Worm (Caenorhabditis elegans): Measurements from ENCODE around the gene tatn-1.
A peak's percentile ranks its signal among the peaks of the same experiment; 100 is the strongest.

DNA sequence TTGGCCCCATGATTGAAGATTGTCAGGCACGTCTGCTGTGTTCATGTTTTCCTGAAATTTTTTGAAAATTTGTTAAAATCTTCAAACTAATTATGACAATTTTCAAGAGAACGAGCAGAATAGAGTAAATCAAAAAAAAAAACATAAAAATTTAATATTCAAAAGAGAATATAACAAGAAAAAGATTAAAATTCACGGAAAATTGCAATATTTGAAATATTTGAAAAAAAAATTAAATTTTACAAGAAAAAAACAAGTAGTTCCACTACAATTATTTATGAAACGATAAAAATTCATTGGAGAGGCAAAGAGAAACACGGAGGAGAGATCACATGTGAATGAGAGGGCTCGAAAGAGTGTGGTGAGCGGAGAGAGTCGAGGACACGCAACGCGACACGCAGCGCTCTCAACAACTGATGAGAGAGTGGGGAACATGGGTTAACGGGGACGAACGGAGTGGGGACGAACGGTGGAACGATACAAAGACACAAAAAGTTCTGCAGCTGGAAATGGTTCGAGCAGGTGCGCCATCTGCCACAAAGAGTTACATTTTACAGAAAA, 33.8 kb downstream of the tatn-1 start, which contains the start of gene mbk-1:
- peak; percentile 71 for TF ChIP-seq W03F9.2 (tag; optimal IDR thresholded peaks at IDR 0.05)
- TF ChIP-seq him-1 (tag; optimal IDR thresholded peaks at IDR 0.05): peak; percentile 43
- TF ChIP-seq dao-5 (tag; optimal IDR thresholded peaks at IDR 0.05): no peak

Data from whole organism, L4/young adult.